Worm (Caenorhabditis elegans) whole organism, L3 larva: ENCODE measurements around the gene K12B6.4.
A peak's percentile ranks its signal among the peaks of the same experiment; 100 is the strongest.

ENCODE experiments used
- R02D3.7 ChIP-seq: fragments of 150-350 bp; optimal IDR thresholded peaks from 2 replicates; lab custom pipeline; 2014; ENCODE audit warnings: missing biosample characterization, missing genetic modification characterization
- ZK546.5 ChIP-seq: sonication (generic microtip); optimal IDR thresholded peaks from 2 replicates; lab custom pipeline; 2017; ENCODE audit warnings: missing biosample characterization, missing genetic modification characterization
- aly-2 ChIP-seq: fragments of 150-350 bp; optimal IDR thresholded peaks from 2 replicates; lab custom pipeline; 2014; ENCODE audit warnings: missing biosample characterization, missing genetic modification characterization
- ama-1 ChIP-seq: fragments of 150-350 bp; optimal IDR thresholded peaks from 2 replicates; lab custom pipeline; 2018
- ceh-16 ChIP-seq: sonication (generic microtip); optimal IDR thresholded peaks from 2 replicates; lab custom pipeline; 2017; ENCODE audit warnings: missing biosample characterization, missing genetic modification characterization
- ceh-28 ChIP-seq: fragments of 150-350 bp; optimal IDR thresholded peaks from 2 replicates; lab custom pipeline; 2014; ENCODE audit warnings: missing biosample characterization, missing genetic modification reagents, missing genetic modification characterization
- ceh-82 ChIP-seq: fragments of 150-350 bp; optimal IDR thresholded peaks from 2 replicates; lab custom pipeline; 2014; ENCODE audit warnings: missing biosample characterization, missing genetic modification characterization
- ceh-9 ChIP-seq: sonication (generic microtip); optimal IDR thresholded peaks from 2 replicates; lab custom pipeline; 2018; ENCODE audit warnings: missing biosample characterization, missing genetic modification characterization
- daf-12 ChIP-seq: fragments of 150-350 bp; optimal IDR thresholded peaks from 2 replicates; lab custom pipeline; 2014; ENCODE audit warnings: missing biosample characterization, missing genetic modification reagents, missing genetic modification characterization
- egl-5 ChIP-seq: fragments of 150-350 bp; optimal IDR thresholded peaks from 2 replicates; lab custom pipeline; 2017; ENCODE audit warnings: missing biosample characterization, missing genetic modification reagents, missing genetic modification characterization, inconsistent platforms
- elt-1 ChIP-seq: fragments of 150-350 bp; optimal IDR thresholded peaks from 2 replicates; lab custom pipeline; 2014; ENCODE audit warnings: missing biosample characterization, missing genetic modification characterization
- elt-2 ChIP-seq: sonication (generic microtip); optimal IDR thresholded peaks from 2 replicates; lab custom pipeline; 2016; ENCODE audit warnings: missing genetic modification reagents, mild to moderate bottlenecking, missing genetic modification characterization, missing compliant biosample characterization
- elt-3 ChIP-seq, 3 experiments: fragments of 150-350 bp in 1 of 3; sonication (generic microtip) in 2 of 3; optimal IDR thresholded peaks; 2 replicates in 2 of 3; 4 replicates in 1 of 3; lab custom pipeline; 2014 to 2017; ENCODE audit warnings: missing biosample characterization in 3 of 3, missing genetic modification characterization in 3 of 3
- eor-1 ChIP-seq, 2 experiments: fragments of 150-350 bp; optimal IDR thresholded peaks; 2 replicates each; lab custom pipeline; 2014 to 2018; ENCODE audit warnings: missing biosample characterization in 2 of 2, missing genetic modification characterization in 2 of 2
- fkh-10 ChIP-seq: sonication (generic microtip); optimal IDR thresholded peaks from 2 replicates; lab custom pipeline; 2017; ENCODE audit warnings: missing biosample characterization, missing genetic modification reagents, missing genetic modification characterization
- fos-1 ChIP-seq: fragments of 150-350 bp; optimal IDR thresholded peaks from 2 replicates; lab custom pipeline; 2014; ENCODE audit warnings: missing biosample characterization, missing genetic modification characterization
- hmg-11 ChIP-seq: sonication (generic microtip); optimal IDR thresholded peaks from 2 replicates; lab custom pipeline; 2016; ENCODE audit warnings: missing genetic modification characterization, missing compliant biosample characterization
- jun-1 ChIP-seq: fragments of 150-350 bp; optimal IDR thresholded peaks from 2 replicates; lab custom pipeline; 2014; ENCODE audit warnings: missing biosample characterization, missing genetic modification reagents, missing genetic modification characterization
- lin-15B ChIP-seq: fragments of 150-350 bp; optimal IDR thresholded peaks from 2 replicates; lab custom pipeline; 2014; ENCODE audit warnings: missing biosample characterization, missing genetic modification characterization
- lin-39 ChIP-seq: fragments of 150-350 bp; optimal IDR thresholded peaks from 2 replicates; lab custom pipeline; 2018; ENCODE audit warnings: missing biosample characterization, missing genetic modification reagents, missing genetic modification characterization
- lsy-12 ChIP-seq: sonication (generic microtip); optimal IDR thresholded peaks from 2 replicates; lab custom pipeline; 2016; ENCODE audit warnings: mild to moderate bottlenecking, missing genetic modification characterization, missing compliant biosample characterization
- mdl-1 ChIP-seq: fragments of 150-350 bp; optimal IDR thresholded peaks from 2 replicates; lab custom pipeline; 2014; ENCODE audit warnings: missing biosample characterization, missing genetic modification characterization
- mml-1 ChIP-seq: fragments of 150-350 bp; sonication (generic microtip); optimal IDR thresholded peaks from 3 replicates; lab custom pipeline; 2014; ENCODE audit warnings: missing biosample characterization, missing genetic modification characterization
- nfya-1 ChIP-seq: sonication (generic microtip); optimal IDR thresholded peaks from 2 replicates; lab custom pipeline; 2017; ENCODE audit warnings: missing genetic modification characterization, mild to moderate bottlenecking, missing compliant biosample characterization, antibody characterized with exemption, moderate library complexity; ENCODE audit not compliant: insufficient read depth
- nhr-11 ChIP-seq: fragments of 150-350 bp; optimal IDR thresholded peaks from 2 replicates; lab custom pipeline; 2014; ENCODE audit warnings: missing biosample characterization, missing genetic modification characterization
- nhr-12 ChIP-seq: fragments of 150-350 bp; optimal IDR thresholded peaks from 2 replicates; lab custom pipeline; 2014; ENCODE audit warnings: missing biosample characterization, missing genetic modification characterization
- nhr-23 ChIP-seq: fragments of 150-350 bp; optimal IDR thresholded peaks from 2 replicates; lab custom pipeline; 2014; ENCODE audit warnings: missing biosample characterization, missing genetic modification reagents, missing genetic modification characterization
- nhr-25 ChIP-seq: sonication (generic microtip); optimal IDR thresholded peaks from 2 replicates; lab custom pipeline; 2017; ENCODE audit warnings: missing biosample characterization, missing genetic modification characterization
- nhr-28 ChIP-seq: fragments of 150-350 bp; optimal IDR thresholded peaks from 2 replicates; lab custom pipeline; 2014; ENCODE audit warnings: missing biosample characterization, missing genetic modification characterization
- nhr-43 ChIP-seq: sonication (generic microtip); optimal IDR thresholded peaks from 2 replicates; lab custom pipeline; 2016; ENCODE audit warnings: mild to moderate bottlenecking, missing genetic modification characterization, missing compliant biosample characterization; ENCODE audit not compliant: poor library complexity, severe bottlenecking
- nhr-67 ChIP-seq: fragments of 150-350 bp; optimal IDR thresholded peaks from 2 replicates; lab custom pipeline; 2014; ENCODE audit warnings: missing biosample characterization, missing genetic modification characterization
- nhr-76 ChIP-seq: fragments of 150-350 bp; sonication (generic microtip); optimal IDR thresholded peaks from 5 replicates; lab custom pipeline; 2014; ENCODE audit warnings: missing biosample characterization, missing genetic modification characterization
- nhr-77 ChIP-seq: fragments of 150-350 bp; optimal IDR thresholded peaks from 2 replicates; lab custom pipeline; 2014; ENCODE audit warnings: missing biosample characterization, missing genetic modification characterization
- pha-4 ChIP-seq: fragments of 150-350 bp; optimal IDR thresholded peaks from 2 replicates; lab custom pipeline; 2014; ENCODE audit warnings: missing biosample characterization, missing genetic modification reagents, missing genetic modification characterization
- sea-2 ChIP-seq: fragments of 150-350 bp; sonication (generic microtip); optimal IDR thresholded peaks from 4 replicates; lab custom pipeline; 2014; ENCODE audit warnings: missing biosample characterization, missing genetic modification reagents, missing genetic modification characterization
- skn-1 ChIP-seq: fragments of 150-350 bp; optimal IDR thresholded peaks from 2 replicates; lab custom pipeline; 2014; ENCODE audit warnings: missing biosample characterization, missing genetic modification characterization
- snpc-4 ChIP-seq: fragments of 150-350 bp; optimal IDR thresholded peaks from 2 replicates; lab custom pipeline; 2014; ENCODE audit warnings: missing biosample characterization, missing genetic modification characterization
- unc-39 ChIP-seq: sonication (generic microtip); optimal IDR thresholded peaks from 4 replicates; lab custom pipeline; 2017; ENCODE audit warnings: missing biosample characterization, missing genetic modification characterization
- zag-1 ChIP-seq: fragments of 150-350 bp; optimal IDR thresholded peaks from 2 replicates; lab custom pipeline; 2014; ENCODE audit warnings: missing biosample characterization, missing genetic modification characterization
- ztf-11 ChIP-seq: fragments of 150-350 bp; optimal IDR thresholded peaks from 2 replicates; lab custom pipeline; 2014; ENCODE audit warnings: missing biosample characterization, missing genetic modification characterization
- ztf-4 ChIP-seq: fragments of 150-350 bp; optimal IDR thresholded peaks from 2 replicates; lab custom pipeline; 2014; ENCODE audit warnings: missing biosample characterization, missing genetic modification characterization

K12B6.4 gene

DNA sequence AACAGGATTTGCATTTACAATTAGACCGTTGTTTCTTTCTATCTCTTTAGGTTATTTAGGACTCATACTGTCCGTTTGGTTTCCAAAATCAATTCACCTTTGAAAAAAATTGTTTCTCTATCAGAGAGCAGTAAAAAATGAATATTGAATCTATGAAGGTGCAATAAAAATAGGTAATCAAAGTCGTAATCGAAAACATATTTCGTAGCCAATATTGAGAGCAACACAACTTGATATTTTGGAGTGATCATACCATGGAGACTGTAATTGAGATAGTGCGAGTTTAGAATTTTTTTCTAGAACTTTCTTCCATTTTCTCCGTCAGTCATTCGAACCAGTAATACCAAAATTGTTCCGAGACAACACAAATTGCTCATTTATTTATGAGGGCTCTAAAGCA is 10.5 kb downstream of the K12B6.4 start, which contains the start of gene F31F7.2:
TSS of gene F31F7.2 (plus strand) at position 301 of the 400 bp plus-strand sequence.
- TF ChIP-seq nfya-1 (no peak), unc-39 (tag; lab: Kevin White, UChicago) (no peak), ama-1 (lab: Kevin White, UChicago) (no peak), egl-5 (tag; lab: Kevin White, UChicago) (no peak), nhr-43 (no peak), ceh-9 (tag; lab: Kevin White, UChicago) (no peak), ceh-16 (tag; lab: Kevin White, UChicago) (no peak), jun-1 (tag; lab: Kevin White, UChicago) (no peak), mdl-1 (no peak), pha-4 (no peak), nhr-28 (tag; lab: Kevin White, UChicago) (no peak), snpc-4 (no peak), ztf-4 (tag; lab: Kevin White, UChicago) (no peak), elt-3 (tag; optimal IDR thresholded peaks at IDR 0.05; lab: Kevin White, UChicago) (no peak), nhr-11 (tag; lab: Kevin White, UChicago) (no peak), hmg-11 (tag; lab: Kevin White, UChicago) (no peak)
- TF ChIP-seq, all 47 proteins: peak for 0

DNA sequence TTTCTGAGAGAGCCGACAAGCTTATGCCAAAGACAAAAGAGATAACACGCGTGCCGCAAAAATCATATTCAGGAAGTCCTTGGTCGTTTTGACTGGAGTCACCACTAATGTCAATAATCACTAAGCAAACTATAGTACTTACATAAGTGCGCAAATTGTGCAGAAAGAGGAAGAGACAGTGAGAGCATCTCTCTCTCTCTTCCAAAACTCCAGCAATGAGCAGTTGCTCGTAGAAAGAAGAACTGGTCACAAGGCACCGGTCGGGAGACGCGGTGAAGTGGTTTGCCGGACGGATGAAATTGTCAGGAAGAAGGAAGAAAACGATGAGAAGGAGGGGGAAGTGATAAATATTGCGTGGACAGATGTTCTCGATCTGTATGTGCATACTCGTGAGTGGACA is 11.0 kb downstream of the K12B6.4 start:
- peak; percentile 19 for TF ChIP-seq nfya-1
- no peak for TF ChIP-seq aly-2 (tag; lab: Kevin White, UChicago)
- peak; percentile 67 for TF ChIP-seq pha-4
- TF ChIP-seq skn-1 (tag; lab: Kevin White, UChicago): no peak

DNA sequence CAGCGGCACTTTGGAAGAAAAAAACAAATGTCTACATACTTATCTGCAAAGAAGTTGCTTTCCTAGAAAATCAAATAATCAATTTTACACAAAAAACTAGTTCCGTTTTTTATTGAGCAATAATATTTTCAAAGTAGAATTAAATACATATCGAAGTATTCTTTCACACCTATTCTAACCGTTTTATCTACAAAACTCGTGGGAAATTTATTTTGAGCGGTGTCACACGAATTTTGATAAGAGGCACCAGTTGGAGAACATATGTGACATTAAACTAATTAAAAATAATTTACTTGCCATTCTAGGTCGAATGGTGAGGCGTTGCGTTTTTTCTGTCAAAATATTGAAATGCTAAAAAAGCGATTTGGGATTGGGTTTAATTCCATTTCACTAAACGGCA is 12.1 kb downstream of the K12B6.4 start:
- TF ChIP-seq ama-1 (lab: Kevin White, UChicago) (no peak), nhr-67 (tag; lab: Kevin White, UChicago) (no peak), elt-2 (peak; percentile 61), pha-4 (peak; percentile 43), aly-2 (tag; lab: Kevin White, UChicago) (no peak), nhr-76 (tag; lab: Kevin White, UChicago) (no peak)

DNA sequence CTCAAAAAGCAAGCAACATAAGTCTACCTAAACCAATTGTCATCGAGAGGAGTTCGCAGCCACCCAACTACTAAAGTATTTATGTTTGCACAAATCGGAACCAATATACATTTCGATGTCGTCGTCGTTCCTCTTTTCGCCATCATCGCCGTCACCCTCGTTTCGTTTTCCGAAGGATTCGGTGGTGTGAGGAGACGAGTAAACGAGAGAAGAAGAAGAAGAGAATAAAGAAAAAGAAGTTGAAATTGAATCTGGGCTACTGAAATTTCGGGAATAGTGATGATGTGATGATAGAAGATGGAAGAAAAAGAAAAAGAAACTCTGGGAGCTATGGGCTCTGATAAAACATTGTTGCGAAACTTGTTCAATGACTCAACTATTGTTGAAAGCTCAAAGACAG is 12.5 kb downstream of the K12B6.4 start:
- TF ChIP-seq snpc-4 (no peak), nhr-28 (tag; lab: Kevin White, UChicago) (no peak), skn-1 (tag; lab: Kevin White, UChicago) (no peak), pha-4 (no peak), daf-12 (tag; lab: Kevin White, UChicago) (no peak), eor-1 (tag; optimal IDR thresholded peaks at IDR 0.05; lab: Kevin White, UChicago) (no peak)

DNA sequence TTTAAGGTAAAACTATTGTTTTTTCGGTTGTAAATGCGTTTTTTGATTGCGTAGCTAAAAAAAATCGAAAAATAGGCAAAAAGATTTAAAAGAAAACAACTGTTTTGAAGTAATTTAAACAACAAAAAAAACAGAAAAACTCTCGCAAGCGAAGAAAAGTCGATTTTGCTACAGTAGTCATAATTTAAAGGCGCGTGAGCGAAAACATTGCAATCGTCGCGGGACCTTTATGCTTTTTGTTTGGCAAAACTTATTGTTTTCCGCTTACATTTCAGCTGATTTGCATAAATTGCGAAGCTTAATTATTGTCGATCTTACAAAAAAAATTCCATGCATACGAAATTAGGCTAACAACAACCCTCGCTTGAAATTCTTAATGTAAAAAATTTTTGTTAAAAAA is 13.1 kb downstream of the K12B6.4 start:
- TF ChIP-seq ztf-11 (tag; lab: Kevin White, UChicago) (no peak), nhr-76 (tag; lab: Kevin White, UChicago) (no peak)

DNA sequence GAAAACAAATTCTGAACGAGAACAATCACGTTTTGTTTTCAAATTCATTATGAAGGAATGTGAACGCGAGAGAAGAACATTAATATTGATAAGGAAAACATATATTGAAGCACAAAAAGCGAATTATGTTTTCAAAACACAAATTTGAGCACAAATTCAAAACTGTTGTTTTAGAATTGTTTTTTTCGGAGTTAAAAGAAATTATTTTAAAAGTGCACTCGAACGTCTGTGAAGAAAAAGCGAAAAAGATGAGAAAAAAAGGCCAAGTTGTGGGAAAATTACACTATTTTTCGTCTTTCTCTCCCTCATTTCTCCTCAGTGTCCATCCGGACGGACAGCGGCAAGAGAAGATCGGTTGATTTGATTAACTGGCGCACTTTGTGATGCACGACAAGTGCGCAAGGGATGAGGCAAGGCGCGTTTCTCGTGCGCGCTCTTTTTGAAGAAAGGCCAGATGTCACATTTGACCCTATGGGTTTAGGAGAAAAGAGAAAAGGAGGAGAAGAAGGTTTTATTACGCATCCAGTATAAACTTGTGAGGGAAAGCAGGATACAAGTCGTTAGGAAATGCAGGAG is 13.8 kb downstream of the K12B6.4 start, which contains the start of gene mrck-1:
TSS of gene mrck-1 (minus strand) at position 51 of the 576 bp plus-strand sequence.
- TF ChIP-seq nhr-11 (tag; lab: Kevin White, UChicago) (peak; percentile 86), lsy-12 (tag; lab: Kevin White, UChicago) (peak; percentile 84), unc-39 (tag; lab: Kevin White, UChicago) (no peak), zag-1 (tag; lab: Kevin White, UChicago) (peak; percentile 78), lin-39 (tag; lab: Kevin White, UChicago) (peak; percentile 98), elt-1 (tag; lab: Kevin White, UChicago) (peak; percentile 68), mml-1 (tag; lab: Kevin White, UChicago) (no peak), hmg-11 (tag; lab: Kevin White, UChicago) (peak; percentile 92), nhr-12 (tag; lab: Kevin White, UChicago) (no peak), aly-2 (tag; lab: Kevin White, UChicago) (no peak), nhr-23 (tag; lab: Kevin White, UChicago) (peak; percentile 95), sea-2 (no peak), egl-5 (tag; lab: Kevin White, UChicago) (peak; percentile 87), ZK546.5 (tag; lab: Kevin White, UChicago) (peak; percentile 34), fkh-10 (GFP tag; lab: Kevin White, UChicago) (peak; percentile 87), pha-4 (peak; percentile 74), ceh-16 (tag; lab: Kevin White, UChicago) (no peak), lin-15B (tag; lab: Kevin White, UChicago) (peak; percentile 86), ceh-28 (tag; lab: Kevin White, UChicago) (peak; percentile 80), nhr-76 (tag; lab: Kevin White, UChicago) (no peak), nhr-28 (tag; lab: Kevin White, UChicago) (no peak), R02D3.7 (peak; percentile 70), nhr-77 (tag; lab: Kevin White, UChicago) (no peak), daf-12 (tag; lab: Kevin White, UChicago) (peak; percentile 46), nhr-25 (tag; lab: Kevin White, UChicago) (peak; percentile 97), elt-2 (peak; percentile 57), nhr-67 (tag; lab: Kevin White, UChicago) (no peak), fos-1 (tag; lab: Kevin White, UChicago) (no peak), ceh-82 (tag; lab: Kevin White, UChicago) (peak; percentile 50), skn-1 (tag; lab: Kevin White, UChicago) (peak; percentile 59)
